Worm (Caenorhabditis elegans) whole organism, mixed stage, embryonic: Measurements from ENCODE around the gene srh-104.

Experiments used
- drap-1 ChIP-seq: fragments of 200-800 bp; sonication (Bioruptor generic); optimal IDR thresholded peaks from 3 replicates; lab custom pipeline; 2018; ENCODE audit warnings: mild to moderate bottlenecking, missing genetic modification characterization, missing compliant biosample characterization
- elt-3 ChIP-seq: fragments of 150-350 bp; optimal IDR thresholded peaks from 2 replicates; lab custom pipeline; 2014; ENCODE audit warnings: missing biosample characterization, missing genetic modification characterization
- flh-1 ChIP-seq: fragments of 200-800 bp; sonication (Bioruptor generic); optimal IDR thresholded peaks from 2 replicates; lab custom pipeline; 2018; ENCODE audit warnings: mild to moderate bottlenecking, missing genetic modification characterization, moderate library complexity, missing compliant biosample characterization
- lin-13 ChIP-seq: fragments of 150-350 bp; optimal IDR thresholded peaks from 2 replicates; lab custom pipeline; 2014; ENCODE audit warnings: missing biosample characterization, missing genetic modification characterization
- mab-5 ChIP-seq: fragments of 150-350 bp; optimal IDR thresholded peaks from 2 replicates; lab custom pipeline; 2014; ENCODE audit warnings: missing biosample characterization, missing genetic modification characterization
- mep-1 ChIP-seq: fragments of 150-350 bp; optimal IDR thresholded peaks from 2 replicates; lab custom pipeline; 2017; ENCODE audit warnings: missing biosample characterization, missing genetic modification reagents, missing genetic modification characterization, inconsistent platforms
- nhr-237 ChIP-seq: fragments of 150-350 bp; optimal IDR thresholded peaks from 2 replicates; lab custom pipeline; 2014; ENCODE audit warnings: missing biosample characterization, missing genetic modification characterization
- nhr-76 ChIP-seq: sonication (generic microtip); optimal IDR thresholded peaks from 2 replicates; lab custom pipeline; 2017; ENCODE audit warnings: missing biosample characterization, missing genetic modification characterization
- pha-4 ChIP-seq: fragments of 150-350 bp; optimal IDR thresholded peaks from 2 replicates; lab custom pipeline; 2018; ENCODE audit warnings: missing biosample characterization, missing genetic modification reagents, missing genetic modification characterization
- snpc-4 ChIP-seq: fragments of 150-350 bp; optimal IDR thresholded peaks from 2 replicates; lab custom pipeline; 2014; ENCODE audit warnings: missing biosample characterization, missing genetic modification characterization
- tbx-8 ChIP-seq: fragments of 200-800 bp; sonication (Bioruptor generic); optimal IDR thresholded peaks from 2 replicates; lab custom pipeline; 2018; ENCODE audit warnings: mild to moderate bottlenecking, missing genetic modification characterization, moderate library complexity, missing compliant biosample characterization

ce11 chrV:16275347-16275746 lies 31.4 kb upstream of the srh-104 start, which contains the start of gene pacl-1:
- TF ChIP-seq nhr-76 (tag; lab: Kevin White, UChicago) (no peak), tbx-8 (GFP tag; lab: Kevin White, UChicago) (no peak), drap-1 (GFP tag; lab: Kevin White, UChicago) (no peak), pha-4 (no peak), elt-3 (tag; lab: Kevin White, UChicago) (no peak), mep-1 (tag; lab: Kevin White, UChicago) (no peak), nhr-237 (tag; lab: Kevin White, UChicago) (no peak), snpc-4 (tag; lab: Kevin White, UChicago) (no peak), flh-1 (GFP tag; lab: Kevin White, UChicago) (no peak), lin-13 (tag; lab: Kevin White, UChicago) (no peak), mab-5 (tag; lab: Kevin White, UChicago) (no peak)
